Worm (Caenorhabditis elegans) whole organism, early embryonic: Measurements from ENCODE around the gene nlp-30.

ENCODE experiments used
- B0310.2 ChIP-seq: sonication (generic microtip); optimal IDR thresholded peaks from 2 replicates; lab custom pipeline; 2016; ENCODE audit warnings: mild to moderate bottlenecking, missing genetic modification characterization, missing compliant biosample characterization
- F13C5.2 ChIP-seq: sonication (generic microtip); optimal IDR thresholded peaks from 2 replicates; lab custom pipeline; 2017; ENCODE audit warnings: mild to moderate bottlenecking, missing genetic modification characterization, inconsistent platforms, missing compliant biosample characterization
- aly-1 ChIP-seq: sonication (generic microtip); optimal IDR thresholded peaks from 2 replicates; lab custom pipeline; 2016; ENCODE audit warnings: missing genetic modification characterization, missing compliant biosample characterization
- ama-1 ChIP-seq: fragments of 150-350 bp; optimal IDR thresholded peaks from 2 replicates; lab custom pipeline; 2014
- ceh-13 ChIP-seq: fragments of 200-800 bp; sonication (Bioruptor generic); optimal IDR thresholded peaks from 2 replicates; lab custom pipeline; 2018; ENCODE audit warnings: mild to moderate bottlenecking, missing genetic modification characterization, missing compliant biosample characterization
- ceh-36 ChIP-seq: sonication (generic microtip); optimal IDR thresholded peaks from 2 replicates; lab custom pipeline; 2016; ENCODE audit warnings: missing genetic modification characterization, inconsistent platforms, missing compliant biosample characterization
- ets-7 ChIP-seq: sonication (generic microtip); optimal IDR thresholded peaks from 2 replicates; lab custom pipeline; 2016; ENCODE audit warnings: missing genotype, missing genetic modification characterization, missing compliant biosample characterization
- flt-1 ChIP-seq: fragments of 200-800 bp; sonication (Bioruptor generic); IDR thresholded peaks from 2 replicates; pipeline ENCODE4 v1.3.6; 2022; ENCODE audit warnings: missing genetic modification characterization, missing compliant biosample characterization
- hmbx-1 ChIP-seq: sonication (generic microtip); optimal IDR thresholded peaks from 2 replicates; lab custom pipeline; 2016; ENCODE audit warnings: mild to moderate bottlenecking, missing genetic modification characterization, missing compliant biosample characterization
- hmg-4 ChIP-seq: fragments of 200-800 bp; sonication (Bioruptor generic); optimal IDR thresholded peaks from 2 replicates; lab custom pipeline; 2018; ENCODE audit warnings: mild to moderate bottlenecking, missing genetic modification characterization, missing compliant biosample characterization
- pes-1 ChIP-seq: fragments of 200-800 bp; sonication (Bioruptor generic); IDR thresholded peaks from 2 replicates; pipeline ENCODE4 v1.3.6; 2022; ENCODE audit warnings: missing genetic modification reagents, missing genetic modification characterization, missing compliant biosample characterization
- scrt-1 ChIP-seq: fragments of 200-800 bp; sonication (Bioruptor generic); IDR thresholded peaks from 2 replicates; pipeline ENCODE4 v1.3.6; 2022; ENCODE audit warnings: missing genetic modification characterization, missing compliant biosample characterization
- sea-1 ChIP-seq: fragments of 200-800 bp; sonication (Bioruptor generic); conservative IDR thresholded peaks from 2 replicates; pipeline ENCODE4 v1.3.6; 2022; ENCODE audit warnings: missing genetic modification characterization, missing compliant biosample characterization
- tbx-11 ChIP-seq: fragments of 200-800 bp; sonication (Bioruptor generic); IDR thresholded peaks from 2 replicates; pipeline ENCODE4 v1.3.6; 2022; ENCODE audit warnings: missing genetic modification characterization, missing compliant biosample characterization
- tbx-37 ChIP-seq: fragments of 200-800 bp; sonication (Bioruptor generic); conservative IDR thresholded peaks from 2 replicates; pipeline ENCODE4 v1.3.6; 2022; ENCODE audit warnings: missing genetic modification reagents, missing genetic modification characterization, missing compliant biosample characterization
- tra-4 ChIP-seq: sonication (generic microtip); optimal IDR thresholded peaks from 2 replicates; lab custom pipeline; 2017; ENCODE audit warnings: missing genetic modification characterization, missing compliant biosample characterization

The nlp-30 gene

ce11 chrV:4024777-4025176 lies 43.0 kb downstream of the nlp-30 start, which contains the start of gene K09D9.1:
Gene K09D9.1, plus strand, starts transcription at chrV:4025047.
- TF ChIP-seq ets-7 (tag; lab: Kevin White, UChicago) (no peak), scrt-1 (GFP tag; lab: Robert Waterston, UW) (no peak), hmbx-1 (tag; lab: Kevin White, UChicago) (no peak), ceh-36 (tag; lab: Kevin White, UChicago) (no peak), flt-1 (GFP tag; lab: Robert Waterston, UW) (no peak), aly-1 (no peak), sea-1 (GFP tag; lab: Robert Waterston, UW) (no peak), tbx-37 (no peak), ama-1 (lab: Kevin White, UChicago) (no peak), hmg-4 (GFP tag; lab: Kevin White, UChicago) (no peak), tra-4 (tag; lab: Kevin White, UChicago) (no peak), F13C5.2 (tag; lab: Kevin White, UChicago) (no peak), pes-1 (no peak), ceh-13 (GFP tag; lab: Kevin White, UChicago) (no peak), tbx-11 (GFP tag; lab: Robert Waterston, UW) (no peak), B0310.2 (tag; lab: Kevin White, UChicago) (no peak)

ce11 chrV:4029627-4030026 lies 47.8 kb downstream of the nlp-30 start:
- TF ChIP-seq tbx-11 (GFP tag; lab: Robert Waterston, UW) (no peak), flt-1 (GFP tag; lab: Robert Waterston, UW) (0 out of 2 replicates have a peak, but pooled peaks have one; percentile 23)

ce11 chrV:4031319-4031718 lies 49.5 kb downstream of the nlp-30 start, which contains the start of gene cyp-35A4:
Gene cyp-35A4, plus strand, starts transcription at chrV:4031619.
- TF ChIP-seq tbx-37 (no peak), tra-4 (tag; lab: Kevin White, UChicago) (no peak), tbx-11 (GFP tag; lab: Robert Waterston, UW) (no peak), B0310.2 (tag; lab: Kevin White, UChicago) (no peak), scrt-1 (GFP tag; lab: Robert Waterston, UW) (no peak), pes-1 (no peak), ets-7 (tag; lab: Kevin White, UChicago) (no peak), F13C5.2 (tag; lab: Kevin White, UChicago) (no peak), ceh-36 (tag; lab: Kevin White, UChicago) (no peak), ceh-13 (GFP tag; lab: Kevin White, UChicago) (no peak)
